Worm (Caenorhabditis elegans): ENCODE results near the gene rnh-2.

ce11 chrII:8496184-8496583 lies 20.8 kb upstream of the rnh-2 start:
- no peak for TF ChIP-seq C06A6.2 (GFP tag; conservative IDR thresholded peaks at IDR 0.05)
- no peak for TF ChIP-seq ceh-58 (GFP tag; IDR thresholded peaks at IDR 0.05)
- TF ChIP-seq nhr-120 (GFP tag; IDR thresholded peaks at IDR 0.05): no peak
- TF ChIP-seq fkh-3 (tag; optimal IDR thresholded peaks at IDR 0.05): no peak
- TF ChIP-seq unc-62 (GFP tag; optimal IDR thresholded peaks at IDR 0.05): no peak
- no peak for TF ChIP-seq lsl-1 (GFP tag; optimal IDR thresholded peaks at IDR 0.05)
- TF ChIP-seq him-1 (tag; optimal IDR thresholded peaks at IDR 0.05): no peak
- no peak for TF ChIP-seq tbp1 (GFP tag; optimal IDR thresholded peaks at IDR 0.05)
